Worm (Caenorhabditis elegans) whole organism, young adult: ENCODE measurements around the gene pho-13.

Experiments
- B0261.1 ChIP-seq: sonication (generic microtip); optimal IDR thresholded peaks from 2 replicates; lab custom pipeline; 2016; ENCODE audit warnings: mild to moderate bottlenecking, missing genetic modification characterization, moderate library complexity, missing compliant biosample characterization
- C17E4.6 ChIP-seq: fragments of 200-800 bp; sonication (Bioruptor generic); IDR thresholded peaks from 2 replicates; pipeline ENCODE4 v1.3.6; 2022; ENCODE audit warnings: missing genetic modification reagents, missing genetic modification characterization, missing compliant biosample characterization
- D2030.7 ChIP-seq: fragments of 200-800 bp; sonication (Bioruptor generic); IDR thresholded peaks from 2 replicates; pipeline ENCODE4 v1.3.6; 2022; ENCODE audit warnings: missing genetic modification reagents, missing genetic modification characterization, missing compliant biosample characterization
- F10E7.11 ChIP-seq: sonication (generic microtip); optimal IDR thresholded peaks from 2 replicates; lab custom pipeline; 2017; ENCODE audit warnings: mild to moderate bottlenecking, missing genetic modification characterization, moderate library complexity, missing compliant biosample characterization
- F22D6.2 ChIP-seq: sonication (generic microtip); optimal IDR thresholded peaks from 2 replicates; lab custom pipeline; 2016; ENCODE audit warnings: mild to moderate bottlenecking, missing genetic modification characterization, missing compliant biosample characterization
- F33H1.4 ChIP-seq: fragments of 200-800 bp; sonication (Bioruptor generic); IDR thresholded peaks from 2 replicates; pipeline ENCODE4 v1.3.6; 2022; ENCODE audit warnings: missing genetic modification reagents, missing genetic modification characterization, missing compliant biosample characterization
- F39B2.1 ChIP-seq: fragments of 200-800 bp; sonication (Bioruptor generic); IDR thresholded peaks from 2 replicates; pipeline ENCODE4 v1.3.6; 2022; ENCODE audit warnings: missing genetic modification reagents, missing genetic modification characterization, missing compliant biosample characterization
- F52B5.7 ChIP-seq: sonication (generic microtip); optimal IDR thresholded peaks from 2 replicates; lab custom pipeline; 2016; ENCODE audit warnings: mild to moderate bottlenecking, missing genetic modification characterization, missing compliant biosample characterization
- F57A8.1 ChIP-seq: fragments of 200-800 bp; sonication (Bioruptor generic); optimal IDR thresholded peaks from 2 replicates; lab custom pipeline; 2018; ENCODE audit warnings: mild to moderate bottlenecking, missing genetic modification characterization, moderate library complexity, missing compliant biosample characterization
- K11D2.4 ChIP-seq: fragments of 200-800 bp; sonication (Bioruptor generic); IDR thresholded peaks from 2 replicates; pipeline ENCODE4 v1.3.6; 2022; ENCODE audit warnings: missing genetic modification reagents, missing genetic modification characterization, missing compliant biosample characterization
- Y53F4B.3 ChIP-seq: fragments of 200-800 bp; sonication (Bioruptor generic); IDR thresholded peaks from 2 replicates; pipeline ENCODE4 v1.3.6; 2022; ENCODE audit warnings: missing genetic modification reagents, missing genetic modification characterization, missing compliant biosample characterization
- Y56A3A.18 ChIP-seq: fragments of 200-800 bp; sonication (Bioruptor generic); IDR thresholded peaks from 2 replicates; pipeline ENCODE4 v1.3.6; 2022; ENCODE audit warnings: missing genetic modification reagents, missing genetic modification characterization, missing compliant biosample characterization
- Y67H2A.10 ChIP-seq: fragments of 200-800 bp; sonication (Bioruptor generic); conservative IDR thresholded peaks from 2 replicates; pipeline ENCODE4 v1.3.6; 2022; ENCODE audit warnings: missing genetic modification reagents, missing genetic modification characterization, missing compliant biosample characterization
- Y95B8A.8 ChIP-seq: fragments of 200-800 bp; sonication (Bioruptor generic); IDR thresholded peaks from 2 replicates; pipeline ENCODE4 v1.3.6; 2022; ENCODE audit warnings: missing genetic modification reagents, missing genetic modification characterization, missing compliant biosample characterization
- ZK185.1 ChIP-seq: sonication (generic microtip); optimal IDR thresholded peaks from 2 replicates; lab custom pipeline; 2016; ENCODE audit warnings: mild to moderate bottlenecking, missing genetic modification characterization, missing compliant biosample characterization; ENCODE audit not compliant: poor library complexity, severe bottlenecking
- aptf-3 ChIP-seq: fragments of 200-800 bp; sonication (Bioruptor generic); IDR thresholded peaks from 2 replicates; pipeline ENCODE4 v1.3.6; 2022; ENCODE audit warnings: missing genetic modification characterization, missing compliant biosample characterization
- attf-3 ChIP-seq: fragments of 200-800 bp; sonication (Bioruptor generic); conservative IDR thresholded peaks from 2 replicates; pipeline ENCODE4 v1.3.6; 2022; ENCODE audit warnings: missing genetic modification reagents, missing genetic modification characterization, missing compliant biosample characterization
- attf-5 ChIP-seq: fragments of 200-800 bp; sonication (Bioruptor generic); optimal IDR thresholded peaks from 2 replicates; lab custom pipeline; 2018; ENCODE audit warnings: mild to moderate bottlenecking, missing genetic modification characterization, missing compliant biosample characterization
- ccch-3 ChIP-seq: fragments of 200-800 bp; sonication (Bioruptor generic); optimal IDR thresholded peaks from 2 replicates; lab custom pipeline; 2018; ENCODE audit warnings: mild to moderate bottlenecking, missing genetic modification characterization, missing compliant biosample characterization
- ceh-40 ChIP-seq: fragments of 200-800 bp; sonication (Bioruptor generic); IDR thresholded peaks from 2 replicates; pipeline ENCODE4 v1.3.6; 2022; ENCODE audit warnings: missing genetic modification characterization, missing compliant biosample characterization
- dpff-1 ChIP-seq: sonication (generic microtip); optimal IDR thresholded peaks from 2 replicates; lab custom pipeline; 2017; ENCODE audit warnings: mild to moderate bottlenecking, missing genetic modification characterization, missing compliant biosample characterization
- egl-18 ChIP-seq: fragments of 200-800 bp; sonication (Bioruptor generic); IDR thresholded peaks from 2 replicates; pipeline ENCODE4 v1.3.6; 2022; ENCODE audit warnings: missing genetic modification reagents, missing genetic modification characterization, missing compliant biosample characterization
- fkh-3 ChIP-seq: sonication (generic microtip); optimal IDR thresholded peaks from 2 replicates; lab custom pipeline; 2016; ENCODE audit warnings: mild to moderate bottlenecking, missing genetic modification characterization, missing compliant biosample characterization
- gei-17 ChIP-seq: fragments of 200-800 bp; sonication (Bioruptor generic); optimal IDR thresholded peaks from 2 replicates; lab custom pipeline; 2018; ENCODE audit warnings: mild to moderate bottlenecking, missing genetic modification characterization, missing compliant biosample characterization
- hlh-12 ChIP-seq: sonication (generic microtip); optimal IDR thresholded peaks from 2 replicates; lab custom pipeline; 2016; ENCODE audit warnings: missing genetic modification characterization, missing compliant biosample characterization
- hmg-1.2 ChIP-seq: fragments of 200-800 bp; sonication (Bioruptor generic); IDR thresholded peaks from 2 replicates; pipeline ENCODE4 v1.3.6; 2022; ENCODE audit warnings: missing genetic modification reagents, missing genetic modification characterization, missing compliant biosample characterization
- hmg-20 ChIP-seq: fragments of 200-800 bp; sonication (Bioruptor generic); IDR thresholded peaks from 2 replicates; pipeline ENCODE4 v1.3.6; 2022; ENCODE audit warnings: missing genetic modification reagents, missing genetic modification characterization, missing compliant biosample characterization
- hrde-1 ChIP-seq: sonication (generic microtip); optimal IDR thresholded peaks from 2 replicates; lab custom pipeline; 2016; ENCODE audit warnings: missing genetic modification characterization, mild to moderate bottlenecking, missing compliant biosample characterization, moderate library complexity, missing genotype, missing genetic modification reagents, borderline replicate concordance
- lin-40 ChIP-seq: sonication (generic microtip); optimal IDR thresholded peaks from 2 replicates; lab custom pipeline; 2016; ENCODE audit warnings: missing genetic modification characterization, mild to moderate bottlenecking, missing compliant biosample characterization, missing genotype, missing genetic modification reagents
- lin-54 ChIP-seq: fragments of 200-800 bp; sonication (Bioruptor generic); optimal IDR thresholded peaks from 2 replicates; lab custom pipeline; 2018; ENCODE audit warnings: mild to moderate bottlenecking, missing genetic modification characterization, missing compliant biosample characterization
- lir-1 ChIP-seq: fragments of 200-800 bp; sonication (Bioruptor generic); conservative IDR thresholded peaks from 2 replicates; pipeline ENCODE4 v1.3.6; 2022; ENCODE audit warnings: missing genetic modification reagents, missing genetic modification characterization, missing compliant biosample characterization
- lsl-1 ChIP-seq: fragments of 200-800 bp; sonication (Bioruptor generic); optimal IDR thresholded peaks from 2 replicates; lab custom pipeline; 2018; ENCODE audit warnings: mild to moderate bottlenecking, missing genetic modification characterization, moderate library complexity, missing compliant biosample characterization
- lsy-27 ChIP-seq: sonication (generic microtip); optimal IDR thresholded peaks from 2 replicates; lab custom pipeline; 2017; ENCODE audit warnings: missing genetic modification characterization, mild to moderate bottlenecking, missing compliant biosample characterization, antibody characterized with exemption, missing genotype, borderline replicate concordance; ENCODE audit not compliant: insufficient read depth
- madf-6 ChIP-seq: fragments of 200-800 bp; sonication (Bioruptor generic); IDR thresholded peaks from 2 replicates; pipeline ENCODE4 v1.3.6; 2022; ENCODE audit warnings: missing genetic modification reagents, missing genetic modification characterization, missing compliant biosample characterization
- nhr-27 ChIP-seq: fragments of 200-800 bp; sonication (Bioruptor generic); optimal IDR thresholded peaks from 2 replicates; lab custom pipeline; 2018; ENCODE audit warnings: mild to moderate bottlenecking, missing genetic modification characterization, moderate library complexity, missing compliant biosample characterization
- nhr-80 ChIP-seq: sonication (generic microtip); optimal IDR thresholded peaks from 2 replicates; lab custom pipeline; 2016; ENCODE audit warnings: missing genetic modification characterization, missing compliant biosample characterization
- pbrm-1 ChIP-seq: fragments of 200-800 bp; sonication (Bioruptor generic); IDR thresholded peaks from 2 replicates; pipeline ENCODE4 v1.3.6; 2022; ENCODE audit warnings: missing genetic modification reagents, missing genetic modification characterization, missing compliant biosample characterization
- pha-4 ChIP-seq: fragments of 150-350 bp; sonication (generic microtip); optimal IDR thresholded peaks from 2 replicates; lab custom pipeline; 2014; ENCODE audit warnings: missing biosample characterization, missing genetic modification reagents, missing genetic modification characterization
- repo-1 ChIP-seq: sonication (generic microtip); optimal IDR thresholded peaks from 2 replicates; lab custom pipeline; 2017; ENCODE audit warnings: mild to moderate bottlenecking, missing genetic modification characterization, missing compliant biosample characterization
- rpc-1 ChIP-seq, 2 experiments: fragments of 150-350 bp in 1 of 2; sonication (generic microtip) in 1 of 2; optimal IDR thresholded peaks; 2 replicates each; lab custom pipeline; 2014 to 2018; ENCODE audit warnings: missing biosample characterization in 1 of 2, missing genetic modification characterization in 1 of 2, missing genetic modification reagents in 1 of 2, missing genotype in 1 of 2
- sdz-38 ChIP-seq: sonication (generic microtip); optimal IDR thresholded peaks from 2 replicates; lab custom pipeline; 2016; ENCODE audit warnings: missing genotype, missing genetic modification characterization, missing compliant biosample characterization
- tbx-9 ChIP-seq: sonication (generic microtip); optimal IDR thresholded peaks from 2 replicates; lab custom pipeline; 2016; ENCODE audit warnings: borderline replicate concordance, missing genetic modification characterization, inconsistent platforms, missing compliant biosample characterization
- unc-130 ChIP-seq: sonication (generic microtip); optimal IDR thresholded peaks from 2 replicates; lab custom pipeline; 2016; ENCODE audit warnings: missing genetic modification reagents, missing genetic modification characterization, missing compliant biosample characterization
- unc-62 ChIP-seq: fragments of 150-350 bp; optimal IDR thresholded peaks from 2 replicates; lab custom pipeline; 2014; ENCODE audit warnings: missing biosample characterization, missing genetic modification reagents, missing genetic modification characterization
- ztf-18 ChIP-seq: sonication (generic microtip); optimal IDR thresholded peaks from 2 replicates; lab custom pipeline; 2016; ENCODE audit warnings: missing genotype, mild to moderate bottlenecking, missing genetic modification characterization, missing compliant biosample characterization
- ztf-22 ChIP-seq: fragments of 200-800 bp; sonication (Bioruptor generic); optimal IDR thresholded peaks from 2 replicates; lab custom pipeline; 2018; ENCODE audit warnings: mild to moderate bottlenecking, missing genetic modification characterization, moderate library complexity, missing compliant biosample characterization
- ztf-26 ChIP-seq: sonication (generic microtip); optimal IDR thresholded peaks from 2 replicates; lab custom pipeline; 2017; ENCODE audit warnings: missing genetic modification characterization, missing compliant biosample characterization
- ztf-3 ChIP-seq: fragments of 200-800 bp; sonication (Bioruptor generic); optimal IDR thresholded peaks from 2 replicates; lab custom pipeline; 2018; ENCODE audit warnings: mild to moderate bottlenecking, missing genetic modification characterization, missing compliant biosample characterization
- ztf-6 ChIP-seq: fragments of 200-800 bp; sonication (Bioruptor generic); IDR thresholded peaks from 2 replicates; pipeline ENCODE4 v1.3.6; 2022; ENCODE audit warnings: missing genetic modification reagents, missing genetic modification characterization, missing compliant biosample characterization

pho-13 gene

ce11 chrII:8787376-8787775, 19.4 kb downstream of the pho-13 start (continued):
- no peak for TF ChIP-seq D2030.7
- no peak for TF ChIP-seq F39B2.1 (GFP tag; lab: Robert Waterston, UW)
- TF ChIP-seq Y53F4B.3 (GFP tag; lab: Robert Waterston, UW) = no peak
- TF ChIP-seq attf-3 (GFP tag; lab: Robert Waterston, UW) = no peak
- TF ChIP-seq unc-62 (GFP tag; lab: Kevin White, UChicago) = no peak
- TF ChIP-seq fkh-3 = no peak
- no peak for TF ChIP-seq ccch-3 (GFP tag; lab: Kevin White, UChicago)
- TF ChIP-seq B0261.1 (tag; lab: Kevin White, UChicago) = no peak
- TF ChIP-seq ztf-3 (GFP tag; lab: Kevin White, UChicago) = no peak
- TF ChIP-seq rpc-1 (optimal IDR thresholded peaks at IDR 0.05; lab: Kevin White, UChicago) = no peak
- no peak for TF ChIP-seq rpc-1 (tag; optimal IDR thresholded peaks at IDR 0.05; lab: Kevin White, UChicago)
- peak; percentile 100 for TF ChIP-seq Y67H2A.10
- peak; percentile 85 for TF ChIP-seq attf-5 (GFP tag; lab: Kevin White, UChicago)
- peak; percentile 44 for TF ChIP-seq ztf-26 (tag; lab: Kevin White, UChicago)
- no peak for TF ChIP-seq madf-6 (GFP tag; lab: Robert Waterston, UW)
- no peak for TF ChIP-seq tbx-9 (tag; lab: Kevin White, UChicago)
- TF ChIP-seq repo-1 = peak; percentile 51
- peak; percentile 81 for TF ChIP-seq pbrm-1 (GFP tag; lab: Robert Waterston, UW)
- TF ChIP-seq K11D2.4 (GFP tag; lab: Robert Waterston, UW) = peak; percentile 75
- no peak for TF ChIP-seq Y56A3A.18 (GFP tag; lab: Robert Waterston, UW)
- TF ChIP-seq nhr-27 (tag; lab: Kevin White, UChicago) = no peak
- no peak for TF ChIP-seq aptf-3 (GFP tag; lab: Robert Waterston, UW)
- TF ChIP-seq hmg-20 (GFP tag; lab: Robert Waterston, UW) = no peak
- no peak for TF ChIP-seq sdz-38 (tag; lab: Kevin White, UChicago)
- TF ChIP-seq ZK185.1 (tag; lab: Kevin White, UChicago) = peak; percentile 78
- TF ChIP-seq unc-130 = no peak
- peak; percentile 60 for TF ChIP-seq nhr-80 (tag; lab: Kevin White, UChicago)
- 0 out of 2 replicates have a peak, but pooled peaks have one; percentile 36 for TF ChIP-seq Y95B8A.8
- TF ChIP-seq lin-54 (GFP tag; lab: Kevin White, UChicago) = peak; percentile 75
- TF ChIP-seq lin-40 (tag; lab: Kevin White, UChicago) = peak; percentile 91
- TF ChIP-seq gei-17 (GFP tag; lab: Kevin White, UChicago) = peak; percentile 53
- peak; percentile 98 for TF ChIP-seq pha-4 (tag; lab: Kevin White, UChicago)
- 0 out of 2 replicates have a peak, but pooled peaks have one; percentile 13 for TF ChIP-seq lir-1 (GFP tag; lab: Robert Waterston, UW)
- TF ChIP-seq ztf-22 (GFP tag; lab: Kevin White, UChicago) = peak; percentile 7
- no peak for TF ChIP-seq egl-18 (GFP tag; lab: Robert Waterston, UW)
- TF ChIP-seq F22D6.2 = peak; percentile 34
- no peak for TF ChIP-seq F10E7.11
- TF ChIP-seq C17E4.6 (GFP tag; lab: Robert Waterston, UW) = peak; percentile 86
- TF ChIP-seq ztf-6 = no peak
- peak; percentile 92 for TF ChIP-seq hmg-1.2
- TF ChIP-seq F57A8.1 (GFP tag; lab: Kevin White, UChicago) = no peak
- peak; percentile 23 for TF ChIP-seq ztf-18 (tag; lab: Kevin White, UChicago)
- no peak for TF ChIP-seq hrde-1 (tag; lab: Kevin White, UChicago)
- no peak for TF ChIP-seq lsl-1 (GFP tag; lab: Kevin White, UChicago)
- no peak for TF ChIP-seq lsy-27 (tag; lab: Kevin White, UChicago)
- TF ChIP-seq hlh-12 = no peak
- TF ChIP-seq dpff-1 = no peak
- no peak for TF ChIP-seq ceh-40 (GFP tag; lab: Robert Waterston, UW)
- peak; percentile 85 for TF ChIP-seq F33H1.4 (GFP tag; lab: Robert Waterston, UW)
- no peak for TF ChIP-seq F52B5.7 (tag; lab: Kevin White, UChicago)
